Fruit fly (Drosophila melanogaster): Measurements from ENCODE around the gene CG8028.
A peak's percentile ranks its signal among the peaks of the same experiment; 100 is the strongest.

The CG8028 gene

DNA sequence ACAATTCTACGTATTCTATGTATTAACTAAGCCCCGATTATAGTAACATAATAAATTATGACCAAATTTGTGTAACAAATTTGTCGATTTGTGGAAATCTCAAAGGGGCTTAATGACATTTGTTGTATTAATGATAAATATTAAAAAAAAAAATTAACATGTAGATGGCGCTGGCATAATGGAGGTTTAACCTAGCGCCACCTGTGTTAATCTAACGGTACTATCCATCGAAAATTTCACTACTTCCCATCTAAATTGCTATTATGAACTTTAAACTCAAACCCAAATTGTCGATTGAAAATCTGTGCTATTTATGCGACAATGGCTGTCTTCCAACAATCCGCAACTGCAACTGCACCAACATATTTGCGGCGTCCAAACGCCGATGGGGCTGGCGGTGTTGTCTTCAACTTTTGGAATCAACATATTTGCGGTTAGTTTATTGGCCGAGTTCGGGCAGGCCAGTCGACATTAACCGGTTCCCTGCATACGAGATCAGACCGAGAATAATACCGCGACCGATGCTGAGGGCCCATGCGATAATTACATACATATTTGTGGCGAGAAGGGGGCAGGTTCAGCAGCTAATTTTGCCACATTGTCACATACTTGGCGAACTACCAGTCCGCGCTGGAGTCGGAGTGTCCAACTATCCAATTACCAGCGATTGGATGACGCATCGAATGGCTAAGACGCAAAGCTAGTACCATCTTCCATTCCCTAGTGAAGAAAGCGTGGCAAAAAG, 45.8 kb upstream of the CG8028 start (continued):
- TF ChIP-seq Kr (GFP tag; optimal IDR thresholded peaks at IDR 0.05) (no peak), Hsf (GFP tag; optimal IDR thresholded peaks at IDR 0.05) (peak; percentile 9), CG4617 (GFP tag; optimal IDR thresholded peaks at IDR 0.05; ENCODE audit: borderline replicate concordance) (no peak), Dll (GFP tag; IDR thresholded peaks at IDR 0.05; ENCODE audit: partially characterized antibody) (no peak), bab2 (GFP tag; optimal IDR thresholded peaks at IDR 0.05) (no peak), nau (GFP tag; optimal IDR thresholded peaks at IDR 0.05) (no peak), bsh (GFP tag; optimal IDR thresholded peaks at IDR 0.05) (peak in 1 of 2 experiments; percentile 1), Rfx (GFP tag; IDR thresholded peaks at IDR 0.05) (0 out of 2 replicates have a peak, but pooled peaks have one; percentile 26), Sin3A (optimal IDR thresholded peaks at IDR 0.05) (no peak), CG2678 (tag; optimal IDR thresholded peaks at IDR 0.05) (no peak), mld (GFP tag; IDR thresholded peaks at IDR 0.05; ENCODE audit: partially characterized antibody) (no peak), CG2129 (GFP tag; IDR thresholded peaks at IDR 0.05; ENCODE audit: partially characterized antibody) (no peak), org-1 (GFP tag; optimal IDR thresholded peaks at IDR 0.05) (no peak), stc (GFP tag; IDR thresholded peaks at IDR 0.05) (no peak), sens (GFP tag) (peak; percentile 75), Nf-YA (GFP tag; IDR thresholded peaks at IDR 0.05) (no peak), Drgx (GFP tag; IDR thresholded peaks at IDR 0.05) (no peak), abd-A (tag; optimal IDR thresholded peaks at IDR 0.05) (no peak), Usf (GFP tag; optimal IDR thresholded peaks at IDR 0.05) (no peak), knrl (GFP tag; IDR thresholded peaks at IDR 0.05; ENCODE audit: partially characterized antibody) (no peak), CG8765 (GFP tag; IDR thresholded peaks at IDR 0.05) (no peak), CG9727 (GFP tag; optimal IDR thresholded peaks at IDR 0.05) (no peak), sc (optimal IDR thresholded peaks at IDR 0.05) (no peak), sc (GFP tag; optimal IDR thresholded peaks at IDR 0.05) (no peak), CG8944 (GFP tag; optimal IDR thresholded peaks at IDR 0.05) (no peak), Side (GFP tag; optimal IDR thresholded peaks at IDR 0.05) (no peak), crc (GFP tag; optimal IDR thresholded peaks at IDR 0.05) (no peak), CG14050 (GFP tag; IDR thresholded peaks at IDR 0.05) (no peak), CG4707 (GFP tag; optimal IDR thresholded peaks at IDR 0.05) (no peak), slp2 (GFP tag; optimal IDR thresholded peaks at IDR 0.05) (no peak), salm (tag; optimal IDR thresholded peaks at IDR 0.05) (no peak), CG11456 (GFP tag; IDR thresholded peaks at IDR 0.05) (no peak), Eip74EF (GFP tag; optimal IDR thresholded peaks at IDR 0.05) (no peak), Ravus (GFP tag; IDR thresholded peaks at IDR 0.05) (no peak), CG32767 (GFP tag; IDR thresholded peaks at IDR 0.05) (no peak), CG4730 (GFP tag; IDR thresholded peaks at IDR 0.05) (no peak), Sry-δ (GFP tag; optimal IDR thresholded peaks at IDR 0.05) (no peak), Dbx (GFP tag; IDR thresholded peaks at IDR 0.05) (no peak), hth (optimal IDR thresholded peaks at IDR 0.05) (no peak), sim (GFP tag; IDR thresholded peaks at IDR 0.05) (no peak), stwl (tag; optimal IDR thresholded peaks at IDR 0.05) (peak; percentile 28), C15 (GFP tag; IDR thresholded peaks at IDR 0.05) (no peak), E2f2 (GFP tag; IDR thresholded peaks at IDR 0.05) (no peak), corto (GFP tag; optimal IDR thresholded peaks at IDR 0.05) (no peak), CG34224 (GFP tag; IDR thresholded peaks at IDR 0.05; ENCODE audit: partially characterized antibody) (no peak), wdn (GFP tag; IDR thresholded peaks at IDR 0.05) (no peak), insv (GFP tag; optimal IDR thresholded peaks at IDR 0.05) (no peak), btn (GFP tag; optimal IDR thresholded peaks at IDR 0.05) (no peak), CG2202 (tag; optimal IDR thresholded peaks at IDR 0.05) (no peak), sqz (GFP tag; optimal IDR thresholded peaks at IDR 0.05) (no peak), CG9437 (GFP tag; optimal IDR thresholded peaks at IDR 0.05) (no peak)
